Worm (Caenorhabditis elegans) whole organism, L1 larva: ENCODE results near the gene F52B10.3.

ENCODE experiments used
- C04F5.9 ChIP-seq: sonication (generic microtip); optimal IDR thresholded peaks from 2 replicates; lab custom pipeline; 2016; ENCODE audit warnings: missing genetic modification characterization, missing compliant biosample characterization
- C16A3.4 ChIP-seq: fragments of 150-350 bp; optimal IDR thresholded peaks from 2 replicates; lab custom pipeline; 2014; ENCODE audit warnings: missing biosample characterization, missing genetic modification characterization
- C34B4.2 ChIP-seq: sonication (generic microtip); optimal IDR thresholded peaks from 2 replicates; lab custom pipeline; 2017; ENCODE audit warnings: mild to moderate bottlenecking, missing genetic modification characterization, missing compliant biosample characterization
- ceh-63 ChIP-seq: fragments of 200-800 bp; sonication (Bioruptor generic); optimal IDR thresholded peaks from 2 replicates; lab custom pipeline; 2018; ENCODE audit warnings: mild to moderate bottlenecking, missing genetic modification characterization, missing compliant biosample characterization
- ceh-88 ChIP-seq: fragments of 200-800 bp; sonication (Bioruptor generic); IDR thresholded peaks from 2 replicates; pipeline ENCODE4 v1.3.6; 2022; ENCODE audit warnings: missing genetic modification characterization, missing compliant biosample characterization
- ceh-90 ChIP-seq: sonication (generic microtip); optimal IDR thresholded peaks from 2 replicates; lab custom pipeline; 2016; ENCODE audit warnings: missing genetic modification characterization, missing compliant biosample characterization
- dpl-1 ChIP-seq, 3 experiments: fragments of 150-350 bp in 2 of 3; sonication (generic microtip) in 1 of 3; optimal IDR thresholded peaks; 2 replicates each; lab custom pipeline; 2014 to 2017; ENCODE audit warnings: missing biosample characterization in 3 of 3, missing genetic modification characterization in 3 of 3, missing genetic modification reagents in 3 of 3
- dsc-1 ChIP-seq: sonication (generic microtip); optimal IDR thresholded peaks from 2 replicates; lab custom pipeline; 2016; ENCODE audit warnings: mild to moderate bottlenecking, missing genetic modification characterization, missing compliant biosample characterization
- efl-1 ChIP-seq, 4 experiments: fragments of 150-350 bp; optimal IDR thresholded peaks in 3 of 4; peaks in 1 of 4; 1 replicate in 1 of 4; 2 replicates in 3 of 4; lab custom pipeline; 2014; ENCODE audit warnings: missing biosample characterization in 2 of 4, missing genetic modification characterization in 2 of 4, missing genetic modification reagents in 2 of 4
- efl-3 ChIP-seq: fragments of 200-800 bp; sonication (Bioruptor generic); optimal IDR thresholded peaks from 2 replicates; lab custom pipeline; 2018; ENCODE audit warnings: mild to moderate bottlenecking, missing genetic modification characterization, missing compliant biosample characterization
- egl-27 ChIP-seq, 2 experiments: fragments of 150-350 bp in 1 of 2; sonication (generic microtip); optimal IDR thresholded peaks; 3 replicates each; lab custom pipeline; 2017 to 2018; ENCODE audit warnings: missing biosample characterization in 2 of 2, missing genetic modification characterization in 2 of 2, missing genetic modification reagents in 2 of 2
- grh-1 ChIP-seq: fragments of 200-800 bp; sonication (Bioruptor generic); IDR thresholded peaks from 2 replicates; pipeline ENCODE4 v1.3.6; 2022; ENCODE audit warnings: missing genetic modification reagents, missing genetic modification characterization, missing compliant biosample characterization
- isw-1 ChIP-seq: fragments of 200-800 bp; sonication (Bioruptor generic); IDR thresholded peaks from 2 replicates; pipeline ENCODE4 v1.3.6; 2022; ENCODE audit warnings: missing genetic modification characterization, missing compliant biosample characterization
- nhr-12 ChIP-seq: sonication (generic microtip); optimal IDR thresholded peaks from 2 replicates; lab custom pipeline; 2017; ENCODE audit warnings: missing biosample characterization, missing genetic modification characterization
- nhr-85 ChIP-seq: sonication (generic microtip); peaks from one replicate; lab custom pipeline; 2016; ENCODE audit warnings: missing genetic modification characterization, inconsistent platforms, missing compliant biosample characterization
- nhr-90 ChIP-seq: sonication (generic microtip); optimal IDR thresholded peaks from 2 replicates; lab custom pipeline; 2016; ENCODE audit warnings: mild to moderate bottlenecking, missing genetic modification characterization, missing compliant biosample characterization; ENCODE audit not compliant: poor library complexity
- pax-3 ChIP-seq: fragments of 200-800 bp; sonication (Bioruptor generic); optimal IDR thresholded peaks from 2 replicates; lab custom pipeline; 2018; ENCODE audit warnings: mild to moderate bottlenecking, missing genetic modification characterization, moderate library complexity, missing compliant biosample characterization
- sox-4 ChIP-seq: sonication (generic microtip); optimal IDR thresholded peaks from 2 replicates; lab custom pipeline; 2016; ENCODE audit warnings: missing genetic modification characterization, missing compliant biosample characterization
- vab-15 ChIP-seq: sonication (generic microtip); optimal IDR thresholded peaks from 2 replicates; lab custom pipeline; 2017; ENCODE audit warnings: missing genotype, mild to moderate bottlenecking, missing genetic modification characterization, missing compliant biosample characterization
- xbp-1 ChIP-seq: sonication (generic microtip); optimal IDR thresholded peaks from 2 replicates; lab custom pipeline; 2016; ENCODE audit warnings: missing genetic modification characterization, missing compliant biosample characterization
- ztf-11 ChIP-seq, 2 experiments: sonication (generic microtip); optimal IDR thresholded peaks; 2 replicates each; lab custom pipeline; 2016 to 2017; ENCODE audit warnings: missing genetic modification characterization in 2 of 2, missing biosample characterization in 1 of 2, missing compliant biosample characterization in 1 of 2

Gene F52B10.3

ce11 chrX:2843508-2843907 lies 54.6 kb downstream of the F52B10.3 start (continued):
- TF ChIP-seq dsc-1 (tag; lab: Kevin White, UChicago) (peak; percentile 10), egl-27 (tag; optimal IDR thresholded peaks at IDR 0.05; lab: Kevin White, UChicago) (no peak), ceh-90 (tag; lab: Kevin White, UChicago) (no peak), sox-4 (tag; lab: Kevin White, UChicago) (no peak), dpl-1 (GFP tag; optimal IDR thresholded peaks at IDR 0.05; lab: Kevin White, UChicago) (no peak), pax-3 (tag; lab: Kevin White, UChicago) (no peak), C16A3.4 (tag; lab: Kevin White, UChicago) (no peak), C34B4.2 (tag; lab: Kevin White, UChicago) (no peak), ceh-63 (GFP tag; lab: Kevin White, UChicago) (no peak), efl-3 (GFP tag; lab: Kevin White, UChicago) (no peak), C04F5.9 (tag; lab: Kevin White, UChicago) (no peak), isw-1 (no peak), efl-1 (optimal IDR thresholded peaks at IDR 0.05; lab: Kevin White, UChicago) (no peak), efl-1 (GFP tag; optimal IDR thresholded peaks at IDR 0.05 in 1 of 2; lab: Kevin White, UChicago) (peak in 1 of 2 experiments; percentile 12), ztf-11 (tag; optimal IDR thresholded peaks at IDR 0.05; lab: Kevin White, UChicago) (no peak), nhr-85 (tag; lab: Kevin White, UChicago) (no peak), nhr-90 (tag; lab: Kevin White, UChicago) (no peak), ceh-88 (GFP tag; lab: Robert Waterston, UW) (no peak), xbp-1 (tag; lab: Kevin White, UChicago) (no peak), vab-15 (tag; lab: Kevin White, UChicago) (no peak), nhr-12 (tag; lab: Kevin White, UChicago) (no peak), grh-1 (GFP tag; lab: Robert Waterston, UW) (no peak)
